Fruit fly (Drosophila melanogaster) whole organism, embryonic: ENCODE measurements around the gene Ccz1.

ENCODE experiments used
- Atf-2 ChIP-seq: fragments of 200-800 bp; sonication (Bioruptor generic); optimal IDR thresholded peaks from 2 replicates; lab custom pipeline; 2016; ENCODE audit warnings: missing biosample characterization, missing genetic modification characterization
- CG11398 ChIP-seq: fragments of 200-800 bp; sonication (Bioruptor generic); optimal IDR thresholded peaks from 2 replicates; lab custom pipeline; 2016; ENCODE audit warnings: missing biosample characterization, missing genetic modification characterization
- CG11456 ChIP-seq: fragments of 200-800 bp; sonication (Bioruptor generic); IDR thresholded peaks from 3 replicates; pipeline ENCODE4 v1.3.6; 2022; ENCODE audit warnings: missing biosample characterization, missing genetic modification characterization
- CG11560 ChIP-seq: fragments of 200-800 bp; sonication (Bioruptor generic); IDR thresholded peaks from 3 replicates; pipeline ENCODE4 v1.3.6; 2022; ENCODE audit warnings: missing biosample characterization, missing genetic modification characterization
- CG12104 ChIP-seq: fragments of 200-800 bp; sonication (Bioruptor generic); optimal IDR thresholded peaks from 3 replicates; lab custom pipeline; 2016; ENCODE audit warnings: missing biosample characterization, missing genetic modification characterization
- CG14965 ChIP-seq: fragments of 200-800 bp; sonication (Bioruptor generic); optimal IDR thresholded peaks from 2 replicates; lab custom pipeline; 2016; ENCODE audit warnings: missing biosample characterization, missing genetic modification characterization, borderline replicate concordance
- CG1603 ChIP-seq: fragments of 200-800 bp; sonication (Bioruptor generic); optimal IDR thresholded peaks from 2 replicates; lab custom pipeline; 2019; ENCODE audit warnings: missing biosample characterization, mild to moderate bottlenecking, missing genetic modification characterization, moderate library complexity
- CG16863 ChIP-seq: fragments of 200-800 bp; sonication (Bioruptor generic); optimal IDR thresholded peaks from 3 replicates; lab custom pipeline; 2016; ENCODE audit warnings: missing biosample characterization, missing genetic modification characterization
- CG17186 ChIP-seq: fragments of 200-800 bp; sonication (Bioruptor generic); optimal IDR thresholded peaks from 3 replicates; lab custom pipeline; 2017; ENCODE audit warnings: missing biosample characterization, missing genetic modification reagents, missing genetic modification characterization
- CG17328 ChIP-seq: fragments of 200-800 bp; sonication (Bioruptor generic); IDR thresholded peaks from 2 replicates; pipeline ENCODE4 v1.3.6; 2022; ENCODE audit warnings: missing biosample characterization, missing genetic modification characterization
- CG17361 ChIP-seq: fragments of 200-800 bp; sonication (Bioruptor generic); IDR thresholded peaks from 3 replicates; pipeline ENCODE4 v1.3.6; 2022; ENCODE audit warnings: missing biosample characterization, missing genetic modification characterization
- CG2129 ChIP-seq: fragments of 200-800 bp; sonication (Bioruptor generic); IDR thresholded peaks from 2 replicates; pipeline ENCODE4 v1.3.6; 2022; ENCODE audit warnings: missing biosample characterization, missing genetic modification characterization; ENCODE audit not compliant: partially characterized antibody
- CG2678 ChIP-seq: fragments of 200-800 bp; sonication (Bioruptor generic); optimal IDR thresholded peaks from 3 replicates; lab custom pipeline; 2019; ENCODE audit warnings: missing biosample characterization, mild to moderate bottlenecking, missing genetic modification characterization, moderate library complexity
- CG2889 ChIP-seq: fragments of 200-800 bp; sonication (Bioruptor generic); IDR thresholded peaks from 3 replicates; pipeline ENCODE4 v1.3.6; 2022; ENCODE audit warnings: missing biosample characterization, missing genetic modification characterization
- CG30020 ChIP-seq: fragments of 200-800 bp; optimal IDR thresholded peaks from 2 replicates; lab custom pipeline; 2019; ENCODE audit warnings: missing biosample characterization, mild to moderate bottlenecking, missing genetic modification characterization, moderate library complexity
- CG30431 ChIP-seq: fragments of 200-800 bp; sonication (Bioruptor generic); optimal IDR thresholded peaks from 2 replicates; lab custom pipeline; 2017; ENCODE audit warnings: missing biosample characterization, missing genetic modification characterization
- CG31388 ChIP-seq: fragments of 200-800 bp; sonication (Bioruptor generic); optimal IDR thresholded peaks from 2 replicates; lab custom pipeline; 2016; ENCODE audit warnings: missing biosample characterization, missing genetic modification characterization
- CG3163 ChIP-seq: fragments of 200-800 bp; sonication (Bioruptor generic); optimal IDR thresholded peaks from 3 replicates; lab custom pipeline; 2016; ENCODE audit warnings: missing biosample characterization, missing genetic modification characterization
- CG3847 ChIP-seq: fragments of 200-800 bp; sonication (Bioruptor generic); IDR thresholded peaks from 2 replicates; pipeline ENCODE4 v1.3.6; 2022; ENCODE audit warnings: missing biosample characterization, missing genetic modification characterization
- CG4328 ChIP-seq: fragments of 200-800 bp; sonication (Bioruptor generic); optimal IDR thresholded peaks from 3 replicates; lab custom pipeline; 2017; ENCODE audit warnings: missing biosample characterization, missing genetic modification reagents, missing genetic modification characterization
- CG4424 ChIP-seq: fragments of 200-800 bp; sonication (Bioruptor generic); optimal IDR thresholded peaks from 3 replicates; lab custom pipeline; 2016; ENCODE audit warnings: missing biosample characterization, missing genetic modification characterization
- CG6654 ChIP-seq: fragments of 200-800 bp; sonication (Bioruptor generic); optimal IDR thresholded peaks from 2 replicates; lab custom pipeline; 2017; ENCODE audit warnings: missing biosample characterization, mild to moderate bottlenecking, missing genetic modification characterization
- CG7928 ChIP-seq: fragments of 200-800 bp; sonication (Bioruptor generic); optimal IDR thresholded peaks from 2 replicates; lab custom pipeline; 2017; ENCODE audit warnings: missing biosample characterization, mild to moderate bottlenecking, missing genetic modification characterization
- CG8944 ChIP-seq: fragments of 200-800 bp; sonication (Bioruptor generic); optimal IDR thresholded peaks from 3 replicates; lab custom pipeline; 2016; ENCODE audit warnings: missing biosample characterization, missing genetic modification characterization
- CG9609 ChIP-seq: fragments of 200-800 bp; sonication (Bioruptor generic); optimal IDR thresholded peaks from 3 replicates; lab custom pipeline; 2016; ENCODE audit warnings: missing biosample characterization, missing genetic modification characterization
- D ChIP-seq, 2 experiments: fragments of 200-800 bp in 1 of 2; fragments of >200 bp in 1 of 2; sonication (Bioruptor generic) in 1 of 2; optimal IDR thresholded peaks; 2 replicates in 1 of 2; 3 replicates in 1 of 2; lab custom pipeline; 2017; ENCODE audit warnings: mild to moderate bottlenecking in 1 of 2, missing biosample characterization in 1 of 2, missing genetic modification characterization in 1 of 2, missing genetic modification reagents in 1 of 2
- Doc3 ChIP-seq: fragments of 200-800 bp; sonication (Bioruptor generic); IDR thresholded peaks from 3 replicates; pipeline ENCODE4 v1.3.6; 2022; ENCODE audit warnings: missing biosample characterization, missing genetic modification characterization; ENCODE audit not compliant: partially characterized antibody
- Mes4 ChIP-seq: fragments of 200-800 bp; sonication (Bioruptor generic); optimal IDR thresholded peaks from 2 replicates; lab custom pipeline; 2016; ENCODE audit warnings: missing biosample characterization, missing genetic modification characterization
- NFAT ChIP-seq: fragments of 200-800 bp; sonication (Bioruptor generic); IDR thresholded peaks from 2 replicates; pipeline ENCODE4 v1.3.6; 2022; ENCODE audit warnings: missing biosample characterization, missing genetic modification characterization
- Scr ChIP-seq: fragments of 200-800 bp; sonication (Bioruptor generic); IDR thresholded peaks from 2 replicates; pipeline ENCODE4 v1.3.6; 2022; ENCODE audit warnings: missing biosample characterization, missing genetic modification characterization; ENCODE audit not compliant: partially characterized antibody
- TFAM ChIP-seq: fragments of 200-800 bp; sonication (Bioruptor generic); optimal IDR thresholded peaks from 2 replicates; lab custom pipeline; 2017; ENCODE audit warnings: missing biosample characterization, missing genetic modification characterization, inconsistent platforms
- ase ChIP-seq: fragments of 200-800 bp; sonication (Bioruptor generic); IDR thresholded peaks from 3 replicates; pipeline ENCODE4 v1.3.6; 2022; ENCODE audit warnings: missing biosample characterization, missing genetic modification characterization
- bsh ChIP-seq, 2 experiments: fragments of 200-800 bp; sonication (Bioruptor generic); optimal IDR thresholded peaks; 2 replicates each; lab custom pipeline; 2017 to 2018; ENCODE audit warnings: mild to moderate bottlenecking in 2 of 2, missing biosample characterization in 2 of 2, missing genetic modification characterization in 2 of 2, moderate library complexity in 1 of 2
- en ChIP-seq: fragments of 200-800 bp; sonication (Bioruptor generic); optimal IDR thresholded peaks from 2 replicates; lab custom pipeline; 2016; ENCODE audit warnings: missing biosample characterization, missing genetic modification characterization
- fd102C ChIP-seq: fragments of 200-800 bp; sonication (Bioruptor generic); optimal IDR thresholded peaks from 2 replicates; lab custom pipeline; 2018; ENCODE audit warnings: missing biosample characterization, mild to moderate bottlenecking, missing genetic modification characterization, moderate library complexity
- gfzf ChIP-seq: fragments of 200-800 bp; sonication (Bioruptor generic); optimal IDR thresholded peaks from 2 replicates; lab custom pipeline; 2016; ENCODE audit warnings: missing biosample characterization, mild to moderate bottlenecking, missing genetic modification characterization, moderate library complexity
- h ChIP-seq: fragments of >200 bp; optimal IDR thresholded peaks from 2 replicates; lab custom pipeline; 2017
- ken ChIP-seq: fragments of 200-800 bp; sonication (Bioruptor generic); IDR thresholded peaks from 3 replicates; pipeline ENCODE4 v1.3.6; 2022; ENCODE audit warnings: missing biosample characterization, missing genetic modification characterization
- lbe ChIP-seq: fragments of 200-800 bp; sonication (Bioruptor generic); optimal IDR thresholded peaks from 2 replicates; lab custom pipeline; 2016; ENCODE audit warnings: missing biosample characterization, mild to moderate bottlenecking, missing genetic modification characterization
- mirr ChIP-seq: fragments of 200-800 bp; sonication (Bioruptor generic); optimal IDR thresholded peaks from 3 replicates; lab custom pipeline; 2018; ENCODE audit warnings: missing biosample characterization, mild to moderate bottlenecking, missing genetic modification characterization
- mld ChIP-seq: fragments of 200-800 bp; sonication (Bioruptor generic); IDR thresholded peaks from 3 replicates; pipeline ENCODE4 v1.3.6; 2022; ENCODE audit warnings: missing biosample characterization, missing genetic modification characterization; ENCODE audit not compliant: partially characterized antibody
- nerfin-2 ChIP-seq: fragments of 200-800 bp; sonication (Bioruptor generic); IDR thresholded peaks from 2 replicates; pipeline ENCODE4 v1.3.6; 2022; ENCODE audit warnings: missing biosample characterization, missing genetic modification characterization; ENCODE audit not compliant: partially characterized antibody
- pan ChIP-seq, 4 experiments: fragments of >200 bp in 3 of 4; fragments of 200-800 bp in 1 of 4; sonication (Bioruptor generic) in 1 of 4; optimal IDR thresholded peaks in 3 of 4; IDR thresholded peaks in 1 of 4; 2 replicates each; pipeline versions ENCODE4 v1.3.6 to Lab custom; 2017 to 2022; ENCODE audit warnings: missing biosample characterization in 2 of 4, missing genetic modification characterization in 2 of 4, mixed read lengths in 1 of 4
- salm ChIP-seq: fragments of 200-800 bp; sonication (Bioruptor generic); optimal IDR thresholded peaks from 2 replicates; lab custom pipeline; 2018; ENCODE audit warnings: missing biosample characterization, mild to moderate bottlenecking, missing genetic modification characterization
- slbo ChIP-seq: fragments of 200-800 bp; sonication (Bioruptor generic); IDR thresholded peaks from 2 replicates; pipeline ENCODE4 v1.3.6; 2022; ENCODE audit warnings: missing biosample characterization, missing genetic modification characterization
- ssp ChIP-seq: fragments of 200-800 bp; sonication (Bioruptor generic); IDR thresholded peaks from 2 replicates; pipeline ENCODE4 v1.3.6; 2022; ENCODE audit warnings: missing biosample characterization, missing genetic modification characterization
- tio ChIP-seq: fragments of 200-800 bp; sonication (Bioruptor generic); optimal IDR thresholded peaks from 2 replicates; lab custom pipeline; 2017; ENCODE audit warnings: missing biosample characterization, missing genetic modification characterization, inconsistent platforms
- unc-4 ChIP-seq: fragments of 200-800 bp; sonication (Bioruptor generic); IDR thresholded peaks from 2 replicates; pipeline ENCODE4 v1.3.6; 2022; ENCODE audit warnings: missing biosample characterization, missing genetic modification characterization; ENCODE audit not compliant: partially characterized antibody

Gene Ccz1

dm6 chr3L:3928205-3928942, 29.4 kb upstream of the Ccz1 start (continued):
- TF ChIP-seq D (optimal IDR thresholded peaks at IDR 0.05; lab: Kevin White, UChicago) (no peak), D (GFP tag; optimal IDR thresholded peaks at IDR 0.05; lab: Kevin White, UChicago) (peak; percentile 40), bsh (GFP tag; optimal IDR thresholded peaks at IDR 0.05; lab: Kevin White, UChicago) (peak in 1 of 2 experiments; percentile 81), slbo (GFP tag; lab: Robert Waterston, UW) (peak; percentile 97), Atf-2 (GFP tag; lab: Kevin White, UChicago) (peak; percentile 81), CG12104 (GFP tag; lab: Kevin White, UChicago) (peak; percentile 76), CG11456 (peak; percentile 90), CG17186 (GFP tag; lab: Kevin White, UChicago) (no peak), pan (optimal IDR thresholded peaks at IDR 0.05; lab: Kevin White, UChicago) (no peak), pan (GFP tag; optimal IDR thresholded peaks at IDR 0.05 in 1 of 2, IDR thresholded peaks at IDR 0.05 in 1 of 2) (peak in 1 of 2 experiments; percentile 89), CG4328 (peak; percentile 69), CG2889 (GFP tag; lab: Robert Waterston, UW) (peak; percentile 89), CG3847 (GFP tag; lab: Robert Waterston, UW) (peak; percentile 91), unc-4 (GFP tag; lab: Robert Waterston, UW) (no peak), CG1603 (tag; lab: Kevin White, UChicago) (peak; percentile 81), CG11398 (GFP tag; lab: Kevin White, UChicago) (peak; percentile 73), tio (peak; percentile 79), ken (GFP tag; lab: Robert Waterston, UW) (peak; percentile 76), Mes4 (peak; percentile 78), CG30020 (no peak), CG4424 (peak; percentile 63), CG11560 (tag; lab: Robert Waterston, UW) (peak; percentile 59; the same call in 1 of the 3 replicates), CG8944 (GFP tag; lab: Kevin White, UChicago) (peak; percentile 86), mld (GFP tag; lab: Robert Waterston, UW) (no peak), CG30431 (peak; percentile 62), nerfin-2 (GFP tag; lab: Robert Waterston, UW) (no peak), CG2129 (no peak), en (GFP tag; lab: Kevin White, UChicago) (peak; percentile 41), CG17361 (GFP tag; lab: Robert Waterston, UW) (peak; percentile 70; the same call in 2 of the 3 replicates), CG7928 (GFP tag; lab: Kevin White, UChicago) (peak; percentile 57), salm (tag; lab: Kevin White, UChicago) (peak; percentile 58), Doc3 (GFP tag; lab: Robert Waterston, UW) (no peak), ssp (GFP tag; lab: Robert Waterston, UW) (peak; percentile 70), TFAM (GFP tag; lab: Kevin White, UChicago) (no peak), lbe (peak; percentile 87), CG14965 (GFP tag; lab: Kevin White, UChicago) (peak; percentile 57), mirr (GFP tag; lab: Kevin White, UChicago) (peak; percentile 93), gfzf (GFP tag; lab: Kevin White, UChicago) (no peak), CG31388 (peak; percentile 35), CG9609 (GFP tag; lab: Kevin White, UChicago) (peak; percentile 86), CG6654 (GFP tag; lab: Kevin White, UChicago) (peak; percentile 49), CG3163 (GFP tag; lab: Kevin White, UChicago) (peak; percentile 67), h (lab: Kevin White, UChicago) (no peak), NFAT (peak; percentile 83), fd102C (GFP tag; lab: Kevin White, UChicago) (no peak), CG17328 (GFP tag; lab: Robert Waterston, UW) (peak; percentile 84), ase (GFP tag; lab: Robert Waterston, UW) (peak; percentile 76; the same call in 1 of the 3 replicates), Scr (no peak), CG16863 (peak; percentile 83), CG2678 (tag; lab: Kevin White, UChicago) (peak; percentile 94)
